Worm (Caenorhabditis elegans): ENCODE measurements around the gene B0564.2.

- no peak for TF ChIP-seq mes-2 (tag; optimal IDR thresholded peaks at IDR 0.05; ENCODE audit: poor library complexity, severe bottlenecking)
- no peak for TF ChIP-seq zfp-2 (tag; optimal IDR thresholded peaks at IDR 0.05)
- TF ChIP-seq unc-39 (tag; optimal IDR thresholded peaks at IDR 0.05): no peak
- no peak for TF ChIP-seq lsy-2 (tag; optimal IDR thresholded peaks at IDR 0.05)
- TF ChIP-seq daf-12 (tag; optimal IDR thresholded peaks at IDR 0.05): no peak
- TF ChIP-seq dmd-8 (GFP tag; IDR thresholded peaks at IDR 0.05): no peak
- TF ChIP-seq egl-27 (tag; optimal IDR thresholded peaks at IDR 0.05): no peak
- TF ChIP-seq nhr-237 (tag; optimal IDR thresholded peaks at IDR 0.05): no peak
- TF ChIP-seq pha-4 (GFP tag; IDR thresholded peaks at IDR 0.05): no peak
- TF ChIP-seq pha-4 (tag; optimal IDR thresholded peaks at IDR 0.05): no peak
- no peak for TF ChIP-seq hlh-11 (tag; optimal IDR thresholded peaks at IDR 0.05)
- no peak for TF ChIP-seq Y48G9A.11 (GFP tag; IDR thresholded peaks at IDR 0.05)
- TF ChIP-seq dpl-1 (GFP tag; optimal IDR thresholded peaks at IDR 0.05): no peak
Measured at ce11 chrIV:13082106-13082505, 25.4 kb upstream of the B0564.2 start.
